Worm (Caenorhabditis elegans): ENCODE data around the gene htz-1.

DNA sequence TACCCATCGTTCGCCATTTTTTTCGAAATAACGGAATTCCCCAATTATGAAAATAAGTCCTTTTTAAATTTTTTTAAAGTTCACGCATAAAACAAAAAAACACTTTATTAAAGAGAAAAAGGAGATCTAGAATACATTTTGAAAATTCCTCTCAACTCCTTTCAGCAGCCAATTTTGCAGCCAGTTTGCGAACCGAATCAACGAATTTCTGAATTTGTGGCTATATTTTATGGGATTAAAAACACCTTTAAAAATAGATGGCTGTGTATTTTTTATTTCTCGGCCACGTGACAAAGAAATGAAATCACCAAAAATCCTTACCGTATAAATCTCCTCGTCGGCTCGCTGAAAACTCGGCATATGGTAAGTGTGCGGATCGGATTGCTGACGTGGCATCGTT, 34.0 kb downstream of the htz-1 start, which contains the start of gene M01H9.10:
- TF ChIP-seq him-1 (tag; optimal IDR thresholded peaks at IDR 0.05) (no peak), dao-5 (tag; optimal IDR thresholded peaks at IDR 0.05) (no peak)

Data from whole organism, L4/young adult.